Worm (Caenorhabditis elegans): ENCODE measurements around the gene sma-5.

sma-5 gene

DNA sequence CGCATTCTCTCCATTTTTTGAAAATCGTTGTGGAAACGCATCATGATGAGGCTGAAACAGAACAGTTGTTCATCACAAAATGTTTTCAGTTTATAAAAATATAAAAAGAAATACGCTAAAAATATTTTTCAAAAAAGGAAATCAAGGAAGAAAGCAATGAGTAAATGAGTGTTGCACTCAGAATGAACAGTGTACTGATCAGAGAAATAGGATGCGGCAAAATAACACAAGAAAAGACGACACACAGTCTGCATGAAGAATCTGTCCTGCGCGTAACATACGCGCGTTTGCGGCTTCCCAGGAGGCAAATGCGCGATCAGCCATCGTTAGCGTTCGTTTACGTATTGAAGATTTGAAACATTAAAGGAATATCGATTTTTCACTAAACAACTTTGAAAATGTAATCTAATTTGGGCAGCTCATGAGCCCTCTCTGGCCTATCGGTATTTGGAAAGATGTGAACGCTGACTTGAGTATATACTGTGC lies 21.7 kb downstream of the sma-5 start, which contains the start of gene C49F5.3:
Gene C49F5.3, minus strand, starts transcription at position 51 of the 486 bp plus-strand sequence.
- TF ChIP-seq sem-4 (tag; optimal IDR thresholded peaks at IDR 0.05) (no peak), Y55F3AM.14 (GFP tag; optimal IDR thresholded peaks at IDR 0.05) (no peak), elt-1 (tag; optimal IDR thresholded peaks at IDR 0.05) (no peak), nhr-12 (tag; optimal IDR thresholded peaks at IDR 0.05) (no peak), alr-1 (tag; optimal IDR thresholded peaks at IDR 0.05) (no peak), mdl-1 (tag; optimal IDR thresholded peaks at IDR 0.05) (no peak), F13H6.1 (tag; optimal IDR thresholded peaks at IDR 0.05) (no peak), C34F6.9 (tag; optimal IDR thresholded peaks at IDR 0.05) (no peak), blmp-1 (tag; optimal IDR thresholded peaks at IDR 0.05; ENCODE audit: insufficient read depth) (no peak), lin-39 (tag; optimal IDR thresholded peaks at IDR 0.05) (no peak), mab-5 (tag; optimal IDR thresholded peaks at IDR 0.05) (no peak), nhr-10 (tag; optimal IDR thresholded peaks at IDR 0.05) (no peak), gmeb-1 (tag; optimal IDR thresholded peaks at IDR 0.05) (no peak), aly-2 (tag; optimal IDR thresholded peaks at IDR 0.05) (no peak), sma-3 (GFP tag; optimal IDR thresholded peaks at IDR 0.05) (no peak)

DNA sequence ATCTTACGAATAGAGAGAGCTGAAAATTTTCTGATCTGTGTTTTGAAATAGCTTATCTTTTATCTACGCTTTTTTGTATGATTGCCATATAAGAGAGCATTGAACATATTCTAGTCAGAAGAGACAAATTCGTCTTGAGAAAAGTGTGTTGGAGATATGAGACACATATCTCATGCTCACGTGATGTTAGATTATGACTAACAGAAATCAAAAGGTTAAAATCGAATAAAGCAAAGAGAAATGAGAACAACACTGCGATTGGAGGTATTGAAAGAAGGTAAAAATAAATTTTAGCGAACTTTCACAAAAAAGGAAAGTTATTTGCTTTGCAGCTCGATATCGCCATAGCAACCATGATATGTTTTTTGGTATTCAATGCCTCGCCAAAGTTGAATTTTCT lies 23.3 kb downstream of the sma-5 start, which contains the start of gene nhr-167:
Gene nhr-167, minus strand, starts transcription at position 21 of the 400 bp plus-strand sequence.
- TF ChIP-seq R02D3.7 (tag; optimal IDR thresholded peaks at IDR 0.05) (no peak), C34F6.9 (tag; optimal IDR thresholded peaks at IDR 0.05) (peak; percentile 4)

DNA sequence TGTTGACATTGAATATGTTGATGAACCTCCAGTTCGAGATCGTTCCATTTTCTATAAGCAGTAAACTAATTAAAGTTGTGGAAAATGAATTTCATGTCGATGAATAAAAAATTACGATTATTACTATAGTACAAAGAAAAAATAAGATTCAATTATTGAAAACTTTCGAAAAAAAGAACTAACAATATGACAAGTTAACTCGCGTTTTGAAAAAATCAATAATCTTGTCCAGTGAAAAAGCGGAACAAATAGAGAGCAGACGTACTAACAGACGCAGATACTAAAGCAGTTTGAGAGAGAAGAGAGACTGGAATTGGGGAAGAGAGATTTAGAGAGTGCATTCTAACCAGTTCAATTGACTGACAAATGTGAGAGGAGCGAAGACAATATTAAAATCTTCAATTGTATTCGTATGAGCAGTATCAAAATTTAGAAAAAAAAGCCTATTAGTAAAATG lies 30.7 kb downstream of the sma-5 start, which contains the start of gene set-6:
Gene set-6, minus strand, starts transcription at position 51 of the 457 bp plus-strand sequence.
- TF ChIP-seq ztf-4 (tag; optimal IDR thresholded peaks at IDR 0.05) (no peak), ceh-82 (tag; optimal IDR thresholded peaks at IDR 0.05) (no peak), mab-5 (tag; optimal IDR thresholded peaks at IDR 0.05) (no peak), R02D3.7 (tag; optimal IDR thresholded peaks at IDR 0.05) (no peak), sma-9 (GFP tag; optimal IDR thresholded peaks at IDR 0.05) (peak; percentile 47), sma-9 (tag; optimal IDR thresholded peaks at IDR 0.05) (no peak), skn-1 (tag; optimal IDR thresholded peaks at IDR 0.05) (no peak), egl-27 (tag; optimal IDR thresholded peaks at IDR 0.05) (no peak), nhr-129 (tag; optimal IDR thresholded peaks at IDR 0.05) (peak; percentile 9), blmp-1 (tag; optimal IDR thresholded peaks at IDR 0.05; ENCODE audit: insufficient read depth) (no peak), nhr-11 (tag; optimal IDR thresholded peaks at IDR 0.05) (no peak), lsy-2 (tag; optimal IDR thresholded peaks at IDR 0.05) (peak in 1 of 2 experiments; percentile 19), lin-13 (GFP tag; optimal IDR thresholded peaks at IDR 0.05) (peak; percentile 12), nhr-25 (tag; optimal IDR thresholded peaks at IDR 0.05) (no peak), peb-1 (tag; optimal IDR thresholded peaks at IDR 0.05) (no peak), ztf-11 (tag; optimal IDR thresholded peaks at IDR 0.05) (no peak), nhr-237 (tag; optimal IDR thresholded peaks at IDR 0.05) (no peak), C34F6.9 (tag; optimal IDR thresholded peaks at IDR 0.05) (peak; percentile 62), unc-55 (GFP tag; optimal IDR thresholded peaks at IDR 0.05) (peak; percentile 71), zag-1 (tag; optimal IDR thresholded peaks at IDR 0.05) (no peak), alr-1 (tag; optimal IDR thresholded peaks at IDR 0.05) (no peak), ztf-1 (GFP tag; conservative IDR thresholded peaks at IDR 0.05) (no peak), F13H6.1 (tag; optimal IDR thresholded peaks at IDR 0.05) (peak; percentile 18), crh-2 (tag; optimal IDR thresholded peaks at IDR 0.05) (peak; percentile 10)

DNA sequence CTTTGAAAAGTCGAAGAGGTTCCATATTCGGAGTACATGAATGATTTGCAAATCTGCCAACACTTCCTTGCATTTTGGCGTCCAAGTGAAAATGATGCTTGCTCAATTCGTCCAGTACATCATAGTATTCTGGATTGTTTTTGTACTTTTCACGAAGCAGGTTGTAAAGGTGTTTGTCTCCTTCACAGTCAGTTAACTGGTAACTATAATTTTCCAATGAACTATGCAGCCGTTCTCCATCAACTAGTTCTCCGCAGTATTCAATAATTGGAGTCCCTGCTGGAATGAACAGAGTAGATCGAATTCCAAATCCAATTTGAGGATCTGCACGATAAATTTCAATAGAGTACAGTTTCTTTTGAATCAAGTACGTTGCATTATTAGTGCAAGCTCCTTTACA lies 34.0 kb downstream of the sma-5 start:
- TF ChIP-seq sem-4 (tag; optimal IDR thresholded peaks at IDR 0.05), result no peak
- TF ChIP-seq nhr-12 (tag; optimal IDR thresholded peaks at IDR 0.05), result no peak
- no peak for TF ChIP-seq nhr-25 (tag; optimal IDR thresholded peaks at IDR 0.05)
- TF ChIP-seq ZK546.5 (tag; optimal IDR thresholded peaks at IDR 0.05), result no peak
- TF ChIP-seq nhr-21 (tag; optimal IDR thresholded peaks at IDR 0.05), result no peak
- TF ChIP-seq aly-2 (tag; optimal IDR thresholded peaks at IDR 0.05), result no peak

DNA sequence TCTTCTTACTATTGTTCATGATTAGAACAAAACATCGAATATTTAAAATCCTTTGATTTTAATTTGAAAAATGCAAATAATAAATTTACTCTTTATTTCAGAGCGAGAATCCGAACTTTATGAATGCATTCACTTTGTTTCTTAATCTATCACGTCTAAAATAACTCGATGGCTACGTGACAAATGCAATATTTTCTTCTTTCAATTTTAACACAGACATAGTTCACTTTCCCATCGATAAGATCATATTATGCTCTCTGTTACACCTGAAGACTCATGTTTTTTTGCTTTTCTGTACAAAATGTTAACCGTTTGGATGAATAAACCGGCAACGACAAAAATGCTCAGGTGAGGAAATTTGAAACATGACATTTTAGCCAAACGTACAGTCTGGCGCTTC lies 35.8 kb downstream of the sma-5 start:
- TF ChIP-seq ceh-82 (tag; optimal IDR thresholded peaks at IDR 0.05) (no peak), fos-1 (tag; optimal IDR thresholded peaks at IDR 0.05) (no peak), C34F6.9 (tag; optimal IDR thresholded peaks at IDR 0.05) (no peak), dmd-4 (tag; optimal IDR thresholded peaks at IDR 0.05) (no peak), nhr-77 (tag; optimal IDR thresholded peaks at IDR 0.05) (no peak), ztf-1 (GFP tag; conservative IDR thresholded peaks at IDR 0.05) (no peak), ztf-4 (tag; optimal IDR thresholded peaks at IDR 0.05) (no peak), nhr-23 (tag; optimal IDR thresholded peaks at IDR 0.05) (no peak), nhr-10 (tag; optimal IDR thresholded peaks at IDR 0.05) (no peak), elt-3 (tag; optimal IDR thresholded peaks at IDR 0.05) (no peak), skn-1 (tag; optimal IDR thresholded peaks at IDR 0.05) (no peak)
